Worm (Caenorhabditis elegans) whole organism, mixed stage, embryonic: ENCODE data around the gene F53F4.15.

ENCODE experiments used
- ceh-39 ChIP-seq: fragments of 150-350 bp; optimal IDR thresholded peaks from 2 replicates; lab custom pipeline; 2014; ENCODE audit warnings: missing biosample characterization, missing genetic modification characterization
- ces-1 ChIP-seq: fragments of 150-350 bp; optimal IDR thresholded peaks from 2 replicates; lab custom pipeline; 2014; ENCODE audit warnings: missing biosample characterization, missing genetic modification reagents, missing genetic modification characterization
- cnd-1 ChIP-seq: fragments of 200-800 bp; sonication (Bioruptor generic); optimal IDR thresholded peaks from 2 replicates; lab custom pipeline; 2018; ENCODE audit warnings: mild to moderate bottlenecking, missing genetic modification characterization, missing compliant biosample characterization
- elt-3 ChIP-seq: fragments of 150-350 bp; optimal IDR thresholded peaks from 2 replicates; lab custom pipeline; 2014; ENCODE audit warnings: missing biosample characterization, missing genetic modification characterization
- lin-13 ChIP-seq: fragments of 150-350 bp; optimal IDR thresholded peaks from 2 replicates; lab custom pipeline; 2014; ENCODE audit warnings: missing biosample characterization, missing genetic modification characterization
- nhr-28 ChIP-seq: fragments of 150-350 bp; optimal IDR thresholded peaks from 2 replicates; lab custom pipeline; 2014; ENCODE audit warnings: missing biosample characterization, missing genetic modification characterization
- nhr-76 ChIP-seq: sonication (generic microtip); optimal IDR thresholded peaks from 2 replicates; lab custom pipeline; 2017; ENCODE audit warnings: missing biosample characterization, missing genetic modification characterization
- pha-4 ChIP-seq: fragments of 150-350 bp; optimal IDR thresholded peaks from 2 replicates; lab custom pipeline; 2018; ENCODE audit warnings: missing biosample characterization, missing genetic modification reagents, missing genetic modification characterization
- sem-2 ChIP-seq: fragments of 200-800 bp; sonication (Bioruptor generic); optimal IDR thresholded peaks from 2 replicates; lab custom pipeline; 2018; ENCODE audit warnings: mild to moderate bottlenecking, missing genetic modification characterization, missing compliant biosample characterization
- unc-39 ChIP-seq: fragments of 150-350 bp; optimal IDR thresholded peaks from 2 replicates; lab custom pipeline; 2014; ENCODE audit warnings: missing biosample characterization, missing genetic modification characterization
- unc-62 ChIP-seq: fragments of 150-350 bp; optimal IDR thresholded peaks from 2 replicates; lab custom pipeline; 2014; ENCODE audit warnings: missing biosample characterization, missing genetic modification reagents, missing genetic modification characterization

ce11 chrV:13665089-13665488 lies 44.3 kb downstream of the F53F4.15 start, which contains the start of gene rde-12:
- no peak for TF ChIP-seq pha-4 (tag; lab: Kevin White, UChicago)
- no peak for TF ChIP-seq unc-62
- TF ChIP-seq elt-3 (tag; lab: Kevin White, UChicago) = no peak
- no peak for TF ChIP-seq ces-1 (GFP tag; lab: Kevin White, UChicago)
- no peak for TF ChIP-seq lin-13 (tag; lab: Kevin White, UChicago)
- TF ChIP-seq sem-2 = no peak
- no peak for TF ChIP-seq nhr-28 (tag; lab: Kevin White, UChicago)
- no peak for TF ChIP-seq nhr-76 (tag; lab: Kevin White, UChicago)
- no peak for TF ChIP-seq cnd-1 (tag; lab: Kevin White, UChicago)
- TF ChIP-seq ceh-39 (tag; lab: Kevin White, UChicago) = no peak
- no peak for TF ChIP-seq unc-39
